Worm (Caenorhabditis elegans): ENCODE data around the gene T28A11.16.

Gene T28A11.16

DNA sequence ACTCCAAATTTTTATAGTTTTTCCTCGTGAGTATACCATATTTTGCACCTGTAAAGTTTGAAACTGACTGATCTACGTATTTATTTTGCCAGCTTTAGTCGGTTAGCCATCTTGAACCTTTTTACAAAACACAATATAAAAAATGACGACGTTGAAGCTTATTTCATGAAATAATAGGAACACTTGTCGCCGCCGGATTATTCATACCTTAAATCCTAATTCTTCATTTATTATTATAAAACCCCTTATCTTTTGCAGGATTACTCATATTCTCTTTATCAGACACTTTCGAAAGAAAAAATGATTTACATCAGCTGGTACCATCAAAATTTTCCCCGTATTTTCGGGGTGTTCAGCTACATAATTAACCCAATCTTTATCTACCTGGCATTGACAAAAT, 11.5 kb downstream of the T28A11.16 start, which contains the start of gene srj-8:
Gene srj-8, plus strand, starts transcription at position 301 of the 400 bp plus-strand sequence.
- no peak for TF ChIP-seq mdl-1 (tag; optimal IDR thresholded peaks at IDR 0.05)
- TF ChIP-seq ztf-7 (tag; optimal IDR thresholded peaks at IDR 0.05): no peak
- TF ChIP-seq aly-2 (tag; optimal IDR thresholded peaks at IDR 0.05): no peak
- TF ChIP-seq zip-11 (GFP tag; IDR thresholded peaks at IDR 0.05): no peak
- no peak for TF ChIP-seq ceh-28 (tag; optimal IDR thresholded peaks at IDR 0.05)
- TF ChIP-seq nhr-237 (tag; optimal IDR thresholded peaks at IDR 0.05): no peak
- no peak for TF ChIP-seq daf-8 (GFP tag; IDR thresholded peaks at IDR 0.05)
- no peak for TF ChIP-seq F37D6.2 (tag; optimal IDR thresholded peaks at IDR 0.05)

DNA sequence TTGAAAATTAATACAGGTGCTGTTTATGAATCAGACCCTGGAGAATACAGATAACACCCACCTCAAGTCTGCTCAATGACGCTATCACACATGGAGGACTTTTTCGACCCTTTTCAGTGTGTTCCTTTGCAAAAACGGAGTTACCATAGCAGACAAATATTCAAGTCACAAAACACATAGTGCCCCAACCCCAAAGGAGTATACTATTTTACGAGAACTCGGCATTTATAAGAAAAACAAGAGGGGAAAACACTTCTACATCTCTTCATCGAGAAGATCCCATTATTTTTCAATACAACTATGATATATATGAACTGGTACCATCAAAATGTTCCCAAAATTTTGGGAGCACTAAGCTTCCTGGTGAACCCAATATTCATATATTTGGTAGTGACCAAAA, 14.3 kb downstream of the T28A11.16 start, which contains the start of gene srj-7:
Gene srj-7, plus strand, starts transcription at position 301 of the 400 bp plus-strand sequence.
- TF ChIP-seq egl-43 (GFP tag; IDR thresholded peaks at IDR 0.05) (no peak), hlh-11 (tag; optimal IDR thresholded peaks at IDR 0.05) (no peak), unc-62 (GFP tag; optimal IDR thresholded peaks at IDR 0.05 in 1 of 2) (peak in 1 of 2 experiments; percentile 39), unc-62 (tag; optimal IDR thresholded peaks at IDR 0.05) (no peak), arid-1 (GFP tag; conservative IDR thresholded peaks at IDR 0.05) (no peak)

DNA sequence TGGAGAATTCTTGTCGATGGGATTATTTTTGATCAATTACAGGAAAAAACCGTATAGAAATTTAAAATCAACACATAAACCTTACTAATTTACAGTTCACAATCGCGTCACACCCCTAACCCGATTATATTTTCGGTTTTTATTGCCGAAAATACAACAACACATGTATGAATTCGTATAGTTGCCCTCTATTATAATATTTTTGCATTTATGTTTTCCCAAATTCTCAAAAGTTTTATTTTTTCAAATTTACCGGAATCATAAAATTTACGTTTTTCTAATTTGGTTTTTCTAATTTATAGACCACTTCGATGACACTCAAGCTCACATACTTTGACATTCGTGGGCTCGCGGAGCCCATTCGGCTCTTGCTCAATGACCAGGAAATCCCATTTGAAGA, 16.0 kb downstream of the T28A11.16 start, which contains the start of gene gst-23:
Gene gst-23, plus strand, starts transcription at position 301 of the 400 bp plus-strand sequence.
- TF ChIP-seq ama-1 (optimal IDR thresholded peaks at IDR 0.05) (no peak), lin-29 (GFP tag; IDR thresholded peaks at IDR 0.05) (no peak), ceh-20 (GFP tag; IDR thresholded peaks at IDR 0.05) (no peak)

DNA sequence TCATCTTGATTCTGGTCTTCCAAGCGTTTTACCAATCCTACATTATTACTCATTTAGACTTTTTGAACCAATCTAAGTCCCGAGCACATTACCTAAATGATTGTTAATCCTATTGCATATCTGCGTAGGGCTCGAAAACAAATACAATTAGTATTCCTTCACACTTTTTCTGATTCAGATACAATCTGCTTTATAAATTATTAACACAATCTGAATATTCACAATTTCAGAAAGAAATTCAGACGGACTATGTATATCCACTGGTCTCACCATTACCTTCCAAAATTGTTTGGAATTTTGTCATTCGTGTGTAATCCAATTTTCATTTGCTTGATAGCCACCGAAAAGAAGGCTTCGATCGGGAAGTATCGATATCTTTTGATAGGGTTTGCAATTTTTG, 17.8 kb downstream of the T28A11.16 start, which contains the start of gene srj-11:
Gene srj-11, plus strand, starts transcription at position 250 of the 400 bp plus-strand sequence.
- TF ChIP-seq unc-62 (GFP tag; optimal IDR thresholded peaks at IDR 0.05 in 1 of 2) (peak in 1 of 2 experiments; percentile 95), unc-62 (tag; optimal IDR thresholded peaks at IDR 0.05) (no peak), mxl-3 (GFP tag; optimal IDR thresholded peaks at IDR 0.05) (no peak), dve-1 (tag; optimal IDR thresholded peaks at IDR 0.05; ENCODE audit: insufficient read depth) (no peak)

DNA sequence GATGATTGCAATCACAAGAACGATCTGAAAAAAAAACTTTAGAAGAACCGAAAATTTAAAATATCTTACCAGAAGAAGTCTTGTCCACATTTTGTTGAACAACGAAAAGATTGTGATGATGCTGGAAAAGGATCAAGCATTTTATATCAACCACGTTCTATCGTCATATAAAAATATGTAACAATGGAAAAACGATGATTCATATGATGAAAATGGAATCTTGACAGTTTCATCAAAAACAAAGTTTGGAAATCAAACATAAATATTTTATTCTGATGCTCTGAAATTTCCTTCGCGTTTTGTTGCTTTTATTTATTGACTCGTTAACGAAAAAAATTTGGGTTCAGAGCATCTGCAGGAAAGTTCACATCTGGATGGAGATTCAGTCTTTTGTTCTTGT, 22.4 kb downstream of the T28A11.16 start, which contains the start of the genes K08D9.9 and str-16:
Gene K08D9.9, minus strand, starts transcription at position 101 of the 400 bp plus-strand sequence.
Gene str-16, plus strand, starts transcription at position 266 of the 400 bp plus-strand sequence.
- TF ChIP-seq ZK546.5 (tag; optimal IDR thresholded peaks at IDR 0.05) (no peak), nhr-11 (tag; optimal IDR thresholded peaks at IDR 0.05) (no peak), snpc-1.2 (GFP tag; IDR thresholded peaks at IDR 0.05) (no peak), ceh-82 (tag; optimal IDR thresholded peaks at IDR 0.05) (no peak), zip-2 (tag; optimal IDR thresholded peaks at IDR 0.05) (no peak), tra-1 (GFP tag; IDR thresholded peaks at IDR 0.05) (no peak), jun-1 (tag; optimal IDR thresholded peaks at IDR 0.05) (no peak), F26F4.8 (GFP tag; conservative IDR thresholded peaks at IDR 0.05) (no peak), lsy-2 (tag; optimal IDR thresholded peaks at IDR 0.05) (no peak), fkh-10 (GFP tag; optimal IDR thresholded peaks at IDR 0.05) (no peak), Y5F2A.4 (GFP tag; optimal IDR thresholded peaks at IDR 0.05) (no peak), dmd-8 (GFP tag; IDR thresholded peaks at IDR 0.05) (no peak)

DNA sequence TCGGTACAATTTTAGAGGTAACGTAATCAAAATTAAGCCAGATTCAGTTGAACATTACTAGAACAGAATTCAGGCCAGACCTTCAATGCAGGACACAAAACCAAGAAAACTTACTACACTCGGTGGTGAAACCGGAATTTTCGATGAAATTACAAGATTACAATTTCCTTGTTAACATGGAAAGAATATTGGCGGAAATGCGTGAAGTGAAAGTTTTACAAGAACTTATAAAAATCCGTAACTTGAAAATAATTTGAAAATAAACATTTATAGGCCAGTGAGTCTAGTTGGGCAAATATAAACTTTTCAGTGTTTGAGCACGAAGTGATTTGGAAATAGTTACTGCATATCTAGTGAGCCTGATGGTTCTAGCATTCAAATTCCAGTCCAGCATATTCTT, 24.1 kb downstream of the T28A11.16 start, which contains the start of gene K08D9.6:
Gene K08D9.6, minus strand, starts transcription at position 101 of the 400 bp plus-strand sequence.
- TF ChIP-seq set-16 (GFP tag; IDR thresholded peaks at IDR 0.05) (no peak), nhr-111 (GFP tag; optimal IDR thresholded peaks at IDR 0.05) (no peak), snpc-1.2 (GFP tag; IDR thresholded peaks at IDR 0.05) (no peak), nhr-42 (GFP tag; IDR thresholded peaks at IDR 0.05) (no peak), pha-4 (GFP tag; IDR thresholded peaks at IDR 0.05) (no peak), pha-4 (tag; optimal IDR thresholded peaks at IDR 0.05) (no peak), nhr-41 (GFP tag; IDR thresholded peaks at IDR 0.05) (no peak)
